Worm (Caenorhabditis elegans) whole organism, L3 larva: ENCODE results near the gene dnj-16.

Source experiments
- R02D3.7 ChIP-seq: fragments of 150-350 bp; optimal IDR thresholded peaks from 2 replicates; lab custom pipeline; 2014; ENCODE audit warnings: missing biosample characterization, missing genetic modification characterization
- ZK546.5 ChIP-seq: sonication (generic microtip); optimal IDR thresholded peaks from 2 replicates; lab custom pipeline; 2017; ENCODE audit warnings: missing biosample characterization, missing genetic modification characterization
- aly-2 ChIP-seq: fragments of 150-350 bp; optimal IDR thresholded peaks from 2 replicates; lab custom pipeline; 2014; ENCODE audit warnings: missing biosample characterization, missing genetic modification characterization
- ama-1 ChIP-seq: fragments of 150-350 bp; optimal IDR thresholded peaks from 2 replicates; lab custom pipeline; 2018
- ceh-16 ChIP-seq: sonication (generic microtip); optimal IDR thresholded peaks from 2 replicates; lab custom pipeline; 2017; ENCODE audit warnings: missing biosample characterization, missing genetic modification characterization
- ceh-28 ChIP-seq: fragments of 150-350 bp; optimal IDR thresholded peaks from 2 replicates; lab custom pipeline; 2014; ENCODE audit warnings: missing biosample characterization, missing genetic modification reagents, missing genetic modification characterization
- ceh-82 ChIP-seq: fragments of 150-350 bp; optimal IDR thresholded peaks from 2 replicates; lab custom pipeline; 2014; ENCODE audit warnings: missing biosample characterization, missing genetic modification characterization
- ceh-9 ChIP-seq: sonication (generic microtip); optimal IDR thresholded peaks from 2 replicates; lab custom pipeline; 2018; ENCODE audit warnings: missing biosample characterization, missing genetic modification characterization
- egl-5 ChIP-seq: fragments of 150-350 bp; optimal IDR thresholded peaks from 2 replicates; lab custom pipeline; 2017; ENCODE audit warnings: missing biosample characterization, missing genetic modification reagents, missing genetic modification characterization, inconsistent platforms
- elt-1 ChIP-seq: fragments of 150-350 bp; optimal IDR thresholded peaks from 2 replicates; lab custom pipeline; 2014; ENCODE audit warnings: missing biosample characterization, missing genetic modification characterization
- elt-2 ChIP-seq: sonication (generic microtip); optimal IDR thresholded peaks from 2 replicates; lab custom pipeline; 2016; ENCODE audit warnings: missing genetic modification reagents, mild to moderate bottlenecking, missing genetic modification characterization, missing compliant biosample characterization
- elt-3 ChIP-seq, 3 experiments: fragments of 150-350 bp in 1 of 3; sonication (generic microtip) in 2 of 3; optimal IDR thresholded peaks; 2 replicates in 2 of 3; 4 replicates in 1 of 3; lab custom pipeline; 2014 to 2017; ENCODE audit warnings: missing biosample characterization in 3 of 3, missing genetic modification characterization in 3 of 3
- eor-1 ChIP-seq, 2 experiments: fragments of 150-350 bp; optimal IDR thresholded peaks; 2 replicates each; lab custom pipeline; 2014 to 2018; ENCODE audit warnings: missing biosample characterization in 2 of 2, missing genetic modification characterization in 2 of 2
- fkh-10 ChIP-seq: sonication (generic microtip); optimal IDR thresholded peaks from 2 replicates; lab custom pipeline; 2017; ENCODE audit warnings: missing biosample characterization, missing genetic modification reagents, missing genetic modification characterization
- jun-1 ChIP-seq: fragments of 150-350 bp; optimal IDR thresholded peaks from 2 replicates; lab custom pipeline; 2014; ENCODE audit warnings: missing biosample characterization, missing genetic modification reagents, missing genetic modification characterization
- lin-15B ChIP-seq: fragments of 150-350 bp; optimal IDR thresholded peaks from 2 replicates; lab custom pipeline; 2014; ENCODE audit warnings: missing biosample characterization, missing genetic modification characterization
- lsy-12 ChIP-seq: sonication (generic microtip); optimal IDR thresholded peaks from 2 replicates; lab custom pipeline; 2016; ENCODE audit warnings: mild to moderate bottlenecking, missing genetic modification characterization, missing compliant biosample characterization
- mdl-1 ChIP-seq: fragments of 150-350 bp; optimal IDR thresholded peaks from 2 replicates; lab custom pipeline; 2014; ENCODE audit warnings: missing biosample characterization, missing genetic modification characterization
- nfya-1 ChIP-seq: sonication (generic microtip); optimal IDR thresholded peaks from 2 replicates; lab custom pipeline; 2017; ENCODE audit warnings: missing genetic modification characterization, mild to moderate bottlenecking, missing compliant biosample characterization, antibody characterized with exemption, moderate library complexity; ENCODE audit not compliant: insufficient read depth
- nhr-11 ChIP-seq: fragments of 150-350 bp; optimal IDR thresholded peaks from 2 replicates; lab custom pipeline; 2014; ENCODE audit warnings: missing biosample characterization, missing genetic modification characterization
- nhr-12 ChIP-seq: fragments of 150-350 bp; optimal IDR thresholded peaks from 2 replicates; lab custom pipeline; 2014; ENCODE audit warnings: missing biosample characterization, missing genetic modification characterization
- nhr-23 ChIP-seq: fragments of 150-350 bp; optimal IDR thresholded peaks from 2 replicates; lab custom pipeline; 2014; ENCODE audit warnings: missing biosample characterization, missing genetic modification reagents, missing genetic modification characterization
- nhr-237 ChIP-seq: fragments of 150-350 bp; optimal IDR thresholded peaks from 2 replicates; lab custom pipeline; 2014; ENCODE audit warnings: missing biosample characterization, missing genetic modification characterization
- nhr-28 ChIP-seq: fragments of 150-350 bp; optimal IDR thresholded peaks from 2 replicates; lab custom pipeline; 2014; ENCODE audit warnings: missing biosample characterization, missing genetic modification characterization
- nhr-67 ChIP-seq: fragments of 150-350 bp; optimal IDR thresholded peaks from 2 replicates; lab custom pipeline; 2014; ENCODE audit warnings: missing biosample characterization, missing genetic modification characterization
- nhr-76 ChIP-seq: fragments of 150-350 bp; sonication (generic microtip); optimal IDR thresholded peaks from 5 replicates; lab custom pipeline; 2014; ENCODE audit warnings: missing biosample characterization, missing genetic modification characterization
- nhr-77 ChIP-seq: fragments of 150-350 bp; optimal IDR thresholded peaks from 2 replicates; lab custom pipeline; 2014; ENCODE audit warnings: missing biosample characterization, missing genetic modification characterization
- pqm-1 ChIP-seq: fragments of 150-350 bp; optimal IDR thresholded peaks from 2 replicates; lab custom pipeline; 2017; ENCODE audit warnings: missing biosample characterization, missing genetic modification characterization, inconsistent platforms
- skn-1 ChIP-seq: fragments of 150-350 bp; optimal IDR thresholded peaks from 2 replicates; lab custom pipeline; 2014; ENCODE audit warnings: missing biosample characterization, missing genetic modification characterization
- snpc-4 ChIP-seq: fragments of 150-350 bp; optimal IDR thresholded peaks from 2 replicates; lab custom pipeline; 2014; ENCODE audit warnings: missing biosample characterization, missing genetic modification characterization
- unc-62 ChIP-seq: fragments of 150-350 bp; sonication (generic microtip); optimal IDR thresholded peaks from 4 replicates; lab custom pipeline; 2014; ENCODE audit warnings: missing biosample characterization, missing genetic modification reagents, missing genetic modification characterization
- zag-1 ChIP-seq: fragments of 150-350 bp; optimal IDR thresholded peaks from 2 replicates; lab custom pipeline; 2014; ENCODE audit warnings: missing biosample characterization, missing genetic modification characterization

dnj-16 gene

ce11 chrIII:4205751-4206327, 14.9 kb downstream of the dnj-16 start, which contains the start of gene R74.8:
TSS of gene R74.8 (plus strand) at chrIII:4206277.
- TF ChIP-seq nfya-1, result peak; percentile 11
- TF ChIP-seq aly-2 (tag; lab: Kevin White, UChicago), result no peak

- TF ChIP-seq nhr-67 (tag; lab: Kevin White, UChicago) (no peak), pqm-1 (no peak), aly-2 (tag; lab: Kevin White, UChicago) (no peak), R02D3.7 (tag; lab: Kevin White, UChicago) (no peak), eor-1 (tag; optimal IDR thresholded peaks at IDR 0.05; lab: Kevin White, UChicago) (no peak), nhr-28 (tag; lab: Kevin White, UChicago) (no peak), snpc-4 (tag; lab: Kevin White, UChicago) (no peak), lin-15B (tag; lab: Kevin White, UChicago) (no peak), nhr-12 (tag; lab: Kevin White, UChicago) (no peak), unc-62 (GFP tag; lab: Kevin White, UChicago) (no peak), nhr-23 (tag; lab: Kevin White, UChicago) (no peak)
These were observed 17.3 kb downstream of the dnj-16 start for ce11 chrIII:4208210-4208609.

ce11 chrIII:4209188-4209587, 18.2 kb downstream of the dnj-16 start, which contains the start of gene phlp-2:
TSS of gene phlp-2 (plus strand) at chrIII:4209488.
- TF ChIP-seq mdl-1 (tag; lab: Kevin White, UChicago), result no peak
- no peak for TF ChIP-seq ceh-16 (tag; lab: Kevin White, UChicago)
- TF ChIP-seq jun-1 (tag; lab: Kevin White, UChicago), result no peak
- TF ChIP-seq egl-5 (tag; lab: Kevin White, UChicago), result no peak
- no peak for TF ChIP-seq nhr-76
- TF ChIP-seq elt-2 (tag; lab: Kevin White, UChicago), result no peak
- no peak for TF ChIP-seq fkh-10 (GFP tag; lab: Kevin White, UChicago)
- TF ChIP-seq elt-1 (tag; lab: Kevin White, UChicago), result no peak
- no peak for TF ChIP-seq elt-3 (tag; optimal IDR thresholded peaks at IDR 0.05; lab: Kevin White, UChicago)
- TF ChIP-seq nhr-237 (tag; lab: Kevin White, UChicago), result no peak
- TF ChIP-seq ceh-9 (tag; lab: Kevin White, UChicago), result no peak
- TF ChIP-seq ceh-28 (tag; lab: Kevin White, UChicago), result no peak
- no peak for TF ChIP-seq skn-1 (tag; lab: Kevin White, UChicago)
- no peak for TF ChIP-seq ZK546.5 (tag; lab: Kevin White, UChicago)
- TF ChIP-seq ceh-82, result no peak
- no peak for TF ChIP-seq zag-1
- no peak for TF ChIP-seq R02D3.7 (tag; lab: Kevin White, UChicago)
- no peak for TF ChIP-seq nhr-77 (tag; lab: Kevin White, UChicago)
- TF ChIP-seq lin-15B (tag; lab: Kevin White, UChicago), result no peak
- no peak for TF ChIP-seq snpc-4 (tag; lab: Kevin White, UChicago)
- TF ChIP-seq, all 47 proteins: peak for 0

ce11 chrIII:4210661-4211060, 19.7 kb downstream of the dnj-16 start:
- peak; percentile 93 for TF ChIP-seq nfya-1
- no peak for TF ChIP-seq eor-1 (tag; optimal IDR thresholded peaks at IDR 0.05; lab: Kevin White, UChicago)
- no peak for TF ChIP-seq nhr-28 (tag; lab: Kevin White, UChicago)

ce11 chrIII:4220864-4221263, 29.9 kb downstream of the dnj-16 start:
- TF ChIP-seq lsy-12 (tag; lab: Kevin White, UChicago) (no peak), nhr-28 (tag; lab: Kevin White, UChicago) (no peak), nhr-11 (no peak), nhr-76 (no peak), nhr-237 (tag; lab: Kevin White, UChicago) (no peak)

ce11 chrIII:4221527-4221926, 30.6 kb downstream of the dnj-16 start:
- TF ChIP-seq nfya-1 (peak; percentile 30), ama-1 (lab: Kevin White, UChicago) (no peak)
